Worm (Caenorhabditis elegans): ENCODE data around the gene mct-4.

The mct-4 gene

ce11 chrX:4969228-4969627, 39.7 kb upstream of the mct-4 start, which contains the start of gene M03F4.6 (continued):
- TF ChIP-seq madf-8 (GFP tag; conservative IDR thresholded peaks at IDR 0.05) (no peak), atf-7 (tag; optimal IDR thresholded peaks at IDR 0.05) (peak; percentile 61), ekl-4 (GFP tag; IDR thresholded peaks at IDR 0.05) (peak; percentile 53; the same call in 1 of the 2 replicates), F22D6.2 (tag; optimal IDR thresholded peaks at IDR 0.05) (no peak), sdz-38 (tag; optimal IDR thresholded peaks at IDR 0.05) (no peak), attf-6 (GFP tag; IDR thresholded peaks at IDR 0.05) (no peak), ztf-28 (GFP tag; IDR thresholded peaks at IDR 0.05) (no peak), hlh-12 (tag; optimal IDR thresholded peaks at IDR 0.05) (no peak), madf-10 (tag; optimal IDR thresholded peaks at IDR 0.05) (peak; percentile 39)

- TF ChIP-seq unc-130 (GFP tag; optimal IDR thresholded peaks at IDR 0.05) (no peak), cebp-2 (GFP tag; IDR thresholded peaks at IDR 0.05) (no peak), madf-6 (GFP tag; IDR thresholded peaks at IDR 0.05) (no peak), C06A6.2 (GFP tag; conservative IDR thresholded peaks at IDR 0.05) (no peak), dpff-1 (tag; optimal IDR thresholded peaks at IDR 0.05) (no peak), C17E4.6 (GFP tag; IDR thresholded peaks at IDR 0.05) (no peak), die-1 (tag; optimal IDR thresholded peaks at IDR 0.05) (no peak), sptf-2 (GFP tag; optimal IDR thresholded peaks at IDR 0.05) (no peak), rpc-1 (optimal IDR thresholded peaks at IDR 0.05) (no peak), rpc-1 (tag; optimal IDR thresholded peaks at IDR 0.05) (no peak)
Measured at ce11 chrX:4965592-4965991, 36.0 kb upstream of the mct-4 start.

ce11 chrX:4961681-4962656, 32.4 kb upstream of the mct-4 start:
- TF ChIP-seq madf-10 (tag; optimal IDR thresholded peaks at IDR 0.05) (no peak), nhr-80 (tag; optimal IDR thresholded peaks at IDR 0.05) (no peak), madf-3 (GFP tag; IDR thresholded peaks at IDR 0.05) (0 out of 2 replicates have a peak, but pooled peaks have one; percentile 19), unc-62 (GFP tag; optimal IDR thresholded peaks at IDR 0.05) (peak; percentile 27), mcd-1 (GFP tag; IDR thresholded peaks at IDR 0.05) (0 out of 2 replicates have a peak, but pooled peaks have one; percentile 41), mel-28 (tag; optimal IDR thresholded peaks at IDR 0.05; ENCODE audit: borderline replicate concordance) (no peak), C06A6.2 (GFP tag; conservative IDR thresholded peaks at IDR 0.05) (0 out of 2 replicates have a peak, but pooled peaks have one; percentile 12), somi-1 (GFP tag; optimal IDR thresholded peaks at IDR 0.05) (peak; percentile 41), cebp-1 (GFP tag; IDR thresholded peaks at IDR 0.05) (peak; percentile 82), cebp-1 (tag; optimal IDR thresholded peaks at IDR 0.05) (peak; percentile 98), B0261.1 (tag; optimal IDR thresholded peaks at IDR 0.05) (no peak), lin-40 (tag; optimal IDR thresholded peaks at IDR 0.05) (peak; percentile 42), ztf-3 (GFP tag; optimal IDR thresholded peaks at IDR 0.05) (peak; percentile 4), die-1 (tag; optimal IDR thresholded peaks at IDR 0.05) (peak; percentile 18), nfyb-1 (GFP tag; IDR thresholded peaks at IDR 0.05) (peak; percentile 58), ceh-27 (GFP tag; optimal IDR thresholded peaks at IDR 0.05) (peak; percentile 65), chd-7 (tag; optimal IDR thresholded peaks at IDR 0.05) (peak; percentile 5), let-526 (GFP tag; IDR thresholded peaks at IDR 0.05) (0 out of 2 replicates have a peak, but pooled peaks have one; percentile 39), ztf-28 (GFP tag; IDR thresholded peaks at IDR 0.05) (no peak), zfh-2 (GFP tag; conservative IDR thresholded peaks at IDR 0.05) (peak; percentile 89), nhr-90 (tag; optimal IDR thresholded peaks at IDR 0.05) (no peak), tbp1 (GFP tag; optimal IDR thresholded peaks at IDR 0.05) (peak; percentile 28), K12H6.12 (tag; optimal IDR thresholded peaks at IDR 0.05) (peak; percentile 75), ztf-26 (tag; optimal IDR thresholded peaks at IDR 0.05) (no peak), lin-26 (GFP tag; IDR thresholded peaks at IDR 0.05) (no peak), aptf-3 (GFP tag; IDR thresholded peaks at IDR 0.05) (no peak), nhr-27 (tag; optimal IDR thresholded peaks at IDR 0.05) (no peak), hmg-1.2 (GFP tag; IDR thresholded peaks at IDR 0.05) (peak; percentile 64; the same call in 1 of the 2 replicates), egrh-3 (GFP tag; IDR thresholded peaks at IDR 0.05) (peak; percentile 24; the same call in 1 of the 2 replicates)

Data from whole organism, young adult.